Worm (Caenorhabditis elegans): ENCODE measurements around the gene Y70G10A.4.

DNA sequence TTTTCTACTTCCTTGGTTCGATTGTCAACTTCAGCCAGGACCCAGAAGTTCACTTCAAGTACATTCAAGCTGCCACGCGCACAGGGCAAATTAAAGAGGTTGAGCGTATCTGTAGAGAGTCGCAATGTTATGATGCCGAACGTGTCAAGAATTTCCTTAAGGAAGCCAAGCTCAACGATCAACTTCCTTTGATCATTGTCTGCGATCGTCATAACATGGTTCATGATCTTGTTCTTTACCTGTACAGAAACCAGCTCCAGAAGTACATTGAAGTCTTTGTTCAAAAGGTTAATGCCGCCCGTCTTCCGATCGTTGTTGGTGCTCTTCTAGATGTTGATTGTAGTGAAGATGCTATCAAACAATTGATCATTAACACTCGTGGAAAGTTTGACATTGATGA, 15.6 kb upstream of the Y70G10A.4 start:
- no peak for TF ChIP-seq him-1 (tag; optimal IDR thresholded peaks at IDR 0.05)
- TF ChIP-seq W03F9.2 (tag; optimal IDR thresholded peaks at IDR 0.05): no peak
- TF ChIP-seq dao-5 (tag; optimal IDR thresholded peaks at IDR 0.05): no peak

Data from whole organism, L4/young adult.